Fruit fly (Drosophila melanogaster) whole organism, embryonic: ENCODE measurements around the gene bab1.

Experiments
- CG1024 ChIP-seq: fragments of 200-800 bp; sonication (Bioruptor generic); IDR thresholded peaks from 2 replicates; pipeline ENCODE4 v1.3.6; 2022; ENCODE audit warnings: missing biosample characterization, missing genetic modification characterization
- CG10267 ChIP-seq: fragments of 200-800 bp; sonication (Bioruptor generic); optimal IDR thresholded peaks from 2 replicates; lab custom pipeline; 2018; ENCODE audit warnings: missing biosample characterization, mild to moderate bottlenecking, missing genetic modification characterization, moderate library complexity
- CG12744 ChIP-seq: fragments of 200-800 bp; sonication (Bioruptor generic); optimal IDR thresholded peaks from 2 replicates; lab custom pipeline; 2016; ENCODE audit warnings: missing biosample characterization, missing genetic modification characterization
- CG13624 ChIP-seq: fragments of 200-800 bp; sonication (Bioruptor generic); optimal IDR thresholded peaks from 2 replicates; lab custom pipeline; 2016; ENCODE audit warnings: missing biosample characterization, missing genetic modification characterization
- CG14667 ChIP-seq: fragments of 200-800 bp; sonication (Bioruptor generic); IDR thresholded peaks from 2 replicates; pipeline ENCODE4 v1.3.6; 2022; ENCODE audit warnings: missing biosample characterization, missing genetic modification characterization
- CG17802 ChIP-seq: fragments of 200-800 bp; sonication (Bioruptor generic); optimal IDR thresholded peaks from 2 replicates; lab custom pipeline; 2018; ENCODE audit warnings: missing biosample characterization, mild to moderate bottlenecking, missing genetic modification characterization, moderate library complexity
- CG18011 ChIP-seq: fragments of 200-800 bp; sonication (Bioruptor generic); optimal IDR thresholded peaks from 2 replicates; lab custom pipeline; 2017; ENCODE audit warnings: missing biosample characterization, missing genetic modification characterization, mild to moderate bottlenecking, moderate library complexity, missing genotype
- CG30403 ChIP-seq: fragments of 200-800 bp; sonication (Bioruptor generic); optimal IDR thresholded peaks from 3 replicates; lab custom pipeline; 2016; ENCODE audit warnings: missing biosample characterization, missing genetic modification characterization
- CG34376 ChIP-seq: fragments of 200-800 bp; sonication (Bioruptor generic); optimal IDR thresholded peaks from 2 replicates; lab custom pipeline; 2018; ENCODE audit warnings: missing biosample characterization, mild to moderate bottlenecking, missing genetic modification characterization
- CG3838 ChIP-seq: fragments of 200-800 bp; sonication (Bioruptor generic); optimal IDR thresholded peaks from 3 replicates; lab custom pipeline; 2016; ENCODE audit warnings: missing biosample characterization, missing genetic modification characterization
- CG3995 ChIP-seq: fragments of 200-800 bp; sonication (Bioruptor generic); optimal IDR thresholded peaks from 3 replicates; lab custom pipeline; 2016; ENCODE audit warnings: missing biosample characterization, missing genetic modification characterization
- CG42726 ChIP-seq: fragments of 200-800 bp; sonication (Bioruptor generic); IDR thresholded peaks from 2 replicates; pipeline ENCODE4 v1.3.6; 2022; ENCODE audit warnings: missing biosample characterization, missing genetic modification characterization; ENCODE audit not compliant: partially characterized antibody
- CG5953 ChIP-seq: fragments of 200-800 bp; sonication (Bioruptor generic); IDR thresholded peaks from 2 replicates; pipeline ENCODE4 v1.3.6; 2022; ENCODE audit warnings: missing biosample characterization, missing genetic modification characterization
- CHES-1-like ChIP-seq: fragments of 200-800 bp; sonication (Bioruptor generic); optimal IDR thresholded peaks from 2 replicates; lab custom pipeline; 2016; ENCODE audit warnings: missing biosample characterization, missing genetic modification characterization
- CrebB ChIP-seq: fragments of 200-800 bp; sonication (Bioruptor generic); optimal IDR thresholded peaks from 3 replicates; lab custom pipeline; 2018; ENCODE audit warnings: missing biosample characterization, mild to moderate bottlenecking, missing genetic modification characterization
- D ChIP-seq, 2 experiments: fragments of 200-800 bp in 1 of 2; fragments of >200 bp in 1 of 2; sonication (Bioruptor generic) in 1 of 2; optimal IDR thresholded peaks; 2 replicates in 1 of 2; 3 replicates in 1 of 2; lab custom pipeline; 2017; ENCODE audit warnings: mild to moderate bottlenecking in 1 of 2, missing biosample characterization in 1 of 2, missing genetic modification characterization in 1 of 2, missing genetic modification reagents in 1 of 2
- Doc2 ChIP-seq: fragments of 200-800 bp; sonication (Bioruptor generic); IDR thresholded peaks from 2 replicates; pipeline ENCODE4 v1.3.6; 2022; ENCODE audit warnings: missing biosample characterization, missing genetic modification characterization
- E2f2 ChIP-seq: fragments of 200-800 bp; sonication (Bioruptor generic); IDR thresholded peaks from 2 replicates; pipeline ENCODE4 v1.3.6; 2022; ENCODE audit warnings: missing biosample characterization, missing genetic modification characterization
- H15 ChIP-seq: fragments of 200-800 bp; sonication (Bioruptor generic); IDR thresholded peaks from 3 replicates; pipeline ENCODE4 v1.3.6; 2022; ENCODE audit warnings: missing biosample characterization, missing genetic modification characterization
- Hr39 ChIP-seq: fragments of >200 bp; optimal IDR thresholded peaks from 2 replicates; lab custom pipeline; 2017
- Jarid2 ChIP-seq: fragments of 200-800 bp; sonication (Bioruptor generic); optimal IDR thresholded peaks from 3 replicates; lab custom pipeline; 2017; ENCODE audit warnings: mild to moderate bottlenecking, missing biosample characterization, missing genetic modification reagents, missing genetic modification characterization
- Lim3 ChIP-seq: fragments of 200-800 bp; sonication (Bioruptor generic); IDR thresholded peaks from 2 replicates; pipeline ENCODE4 v1.3.6; 2022; ENCODE audit warnings: missing biosample characterization, missing genetic modification characterization
- Nf-YC ChIP-seq: fragments of 200-800 bp; optimal IDR thresholded peaks from 3 replicates; lab custom pipeline; 2019; ENCODE audit warnings: missing biosample characterization, mild to moderate bottlenecking, missing genetic modification characterization, moderate library complexity
- Trl ChIP-seq, 3 experiments: fragments of >200 bp in 2 of 3; fragments of 200-800 bp in 1 of 3; sonication (Bioruptor generic) in 1 of 3; optimal IDR thresholded peaks; 2 replicates in 1 of 3; 3 replicates in 2 of 3; lab custom pipeline; 2016 to 2017; ENCODE audit warnings: missing biosample characterization in 1 of 3, missing genetic modification characterization in 1 of 3
- abd-A ChIP-seq: fragments of 200-800 bp; sonication (Bioruptor generic); optimal IDR thresholded peaks from 3 replicates; lab custom pipeline; 2019; ENCODE audit warnings: missing biosample characterization, mild to moderate bottlenecking, missing genetic modification characterization, moderate library complexity
- ci ChIP-seq: fragments of 200-800 bp; sonication (Bioruptor generic); IDR thresholded peaks from 3 replicates; pipeline ENCODE4 v1.3.6; 2022; ENCODE audit warnings: missing biosample characterization, missing genetic modification characterization
- dm ChIP-seq: fragments of 200-800 bp; sonication (Bioruptor generic); optimal IDR thresholded peaks from 3 replicates; lab custom pipeline; 2016; ENCODE audit warnings: missing biosample characterization, missing genetic modification characterization
- emc ChIP-seq: fragments of 200-800 bp; sonication (Bioruptor generic); optimal IDR thresholded peaks from 2 replicates; lab custom pipeline; 2016; ENCODE audit warnings: missing biosample characterization, missing genetic modification characterization
- grn ChIP-seq: fragments of 200-800 bp; sonication (Bioruptor generic); optimal IDR thresholded peaks from 3 replicates; lab custom pipeline; 2017; ENCODE audit warnings: missing biosample characterization, missing genetic modification characterization
- hkb ChIP-seq, 2 experiments: fragments of 200-800 bp in 1 of 2; fragments of >200 bp in 1 of 2; sonication (Bioruptor generic) in 1 of 2; IDR thresholded peaks in 1 of 2; optimal IDR thresholded peaks in 1 of 2; 2 replicates each; pipeline versions ENCODE4 v1.3.6 to Lab custom; 2017 to 2022; ENCODE audit warnings: missing biosample characterization in 1 of 2, missing genetic modification characterization in 1 of 2
- kni ChIP-seq: fragments of 200-800 bp; sonication (Bioruptor generic); optimal IDR thresholded peaks from 3 replicates; lab custom pipeline; 2017; ENCODE audit warnings: mild to moderate bottlenecking, missing biosample characterization, missing genetic modification reagents, missing genetic modification characterization
- oc ChIP-seq: fragments of 200-800 bp; sonication (Bioruptor generic); optimal IDR thresholded peaks from 2 replicates; lab custom pipeline; 2018; ENCODE audit warnings: missing biosample characterization, mild to moderate bottlenecking, missing genetic modification characterization, moderate library complexity
- pita ChIP-seq: fragments of 200-800 bp; sonication (Bioruptor generic); optimal IDR thresholded peaks from 2 replicates; lab custom pipeline; 2017; ENCODE audit warnings: missing biosample characterization, mild to moderate bottlenecking, missing genetic modification characterization
- prd ChIP-seq, 3 experiments: fragments of >200 bp in 2 of 3; fragments of 200-800 bp in 1 of 3; sonication (Bioruptor generic) in 1 of 3; optimal IDR thresholded peaks in 2 of 3; IDR thresholded peaks in 1 of 3; 2 replicates in 2 of 3; 3 replicates in 1 of 3; pipeline versions ENCODE4 v1.3.6 to Lab custom; 2017 to 2022; ENCODE audit warnings: missing biosample characterization in 1 of 3, missing genetic modification characterization in 1 of 3
- rib ChIP-seq: fragments of 200-800 bp; sonication (Bioruptor generic); IDR thresholded peaks from 2 replicates; pipeline ENCODE4 v1.3.6; 2022; ENCODE audit warnings: missing biosample characterization, missing genetic modification characterization
- row ChIP-seq: fragments of 200-800 bp; sonication (Bioruptor generic); IDR thresholded peaks from 3 replicates; pipeline ENCODE4 v1.3.6; 2022; ENCODE audit warnings: missing biosample characterization, missing genetic modification characterization
- run ChIP-seq: fragments of 200-800 bp; sonication (Bioruptor generic); optimal IDR thresholded peaks from 3 replicates; lab custom pipeline; 2018; ENCODE audit warnings: missing biosample characterization, mild to moderate bottlenecking, missing genetic modification characterization
- sc ChIP-seq, 3 experiments: fragments of >200 bp in 2 of 3; fragments of 200-800 bp in 1 of 3; sonication (Bioruptor generic) in 1 of 3; optimal IDR thresholded peaks; 2 replicates in 2 of 3; 3 replicates in 1 of 3; lab custom pipeline; 2017; ENCODE audit warnings: mild to moderate bottlenecking in 1 of 3, missing biosample characterization in 1 of 3, missing genetic modification characterization in 1 of 3, missing genetic modification reagents in 1 of 3
- slou ChIP-seq: fragments of 200-800 bp; sonication (Bioruptor generic); optimal IDR thresholded peaks from 3 replicates; lab custom pipeline; 2016; ENCODE audit warnings: missing biosample characterization, missing genetic modification characterization
- sna ChIP-seq: fragments of 200-800 bp; sonication (Bioruptor generic); IDR thresholded peaks from 2 replicates; pipeline ENCODE4 v1.3.6; 2022; ENCODE audit warnings: missing biosample characterization, missing genetic modification characterization; ENCODE audit not compliant: partially characterized antibody
- so ChIP-seq: fragments of 200-800 bp; sonication (Bioruptor generic); IDR thresholded peaks from 3 replicates; pipeline ENCODE4 v1.3.6; 2022; ENCODE audit warnings: missing biosample characterization, missing genetic modification characterization
- ssp ChIP-seq: fragments of 200-800 bp; sonication (Bioruptor generic); IDR thresholded peaks from 2 replicates; pipeline ENCODE4 v1.3.6; 2022; ENCODE audit warnings: missing biosample characterization, missing genetic modification characterization
- sug ChIP-seq: fragments of 200-800 bp; optimal IDR thresholded peaks from 2 replicates; lab custom pipeline; 2019; ENCODE audit warnings: missing biosample characterization, mild to moderate bottlenecking, missing genetic modification characterization, moderate library complexity
- tup ChIP-seq: fragments of 200-800 bp; sonication (Bioruptor generic); optimal IDR thresholded peaks from 2 replicates; lab custom pipeline; 2016; ENCODE audit warnings: missing biosample characterization, mild to moderate bottlenecking, missing genetic modification characterization, moderate library complexity
- vfl ChIP-seq: fragments of 200-800 bp; sonication (Bioruptor generic); optimal IDR thresholded peaks from 2 replicates; lab custom pipeline; 2016; ENCODE audit warnings: missing biosample characterization, missing genetic modification characterization
- vvl ChIP-seq: fragments of 200-800 bp; sonication (Bioruptor generic); IDR thresholded peaks from 2 replicates; pipeline ENCODE4 v1.3.6; 2022; ENCODE audit warnings: missing biosample characterization, missing genetic modification characterization
- zen ChIP-seq: fragments of 200-800 bp; sonication (Bioruptor generic); optimal IDR thresholded peaks from 3 replicates; lab custom pipeline; 2018; ENCODE audit warnings: missing biosample characterization, mild to moderate bottlenecking, missing genetic modification characterization, moderate library complexity
- zfh2 ChIP-seq: fragments of 200-800 bp; sonication (Bioruptor generic); optimal IDR thresholded peaks from 2 replicates; lab custom pipeline; 2016; ENCODE audit warnings: missing biosample characterization, missing genetic modification characterization

bab1 gene

DNA sequence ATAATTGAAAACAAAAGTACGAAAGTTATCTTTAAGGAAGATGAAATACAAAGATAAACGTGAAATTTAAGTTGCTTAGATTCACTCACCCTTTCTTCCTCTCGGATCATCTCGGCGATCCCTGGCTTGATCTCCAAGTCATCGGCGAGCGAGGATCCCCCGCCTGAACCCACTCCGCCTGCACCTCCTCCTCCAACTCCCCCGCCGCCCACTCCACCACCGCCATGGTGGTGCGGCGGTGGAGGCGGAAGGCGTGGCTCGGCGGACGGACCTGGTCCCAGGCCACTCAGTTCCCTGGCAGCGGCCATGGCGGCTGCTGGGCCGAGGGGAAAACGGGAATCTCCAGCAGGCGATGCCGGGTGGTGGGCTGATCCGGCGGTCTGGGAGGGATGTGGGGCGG is 1.9 kb downstream of the bab1 start:
- no peak for TF ChIP-seq pita
- TF ChIP-seq zen (tag; lab: Kevin White, UChicago) = no peak
- TF ChIP-seq Hr39 (lab: Kevin White, UChicago) = peak; percentile 44
- TF ChIP-seq Trl (optimal IDR thresholded peaks at IDR 0.05; lab: Kevin White, UChicago) = peak in 1 of 2 experiments; percentile 24
- no peak for TF ChIP-seq Trl (GFP tag; optimal IDR thresholded peaks at IDR 0.05; lab: Kevin White, UChicago)
- no peak for TF ChIP-seq E2f2
- no peak for TF ChIP-seq Nf-YC (tag; lab: Kevin White, UChicago)
- TF ChIP-seq CG34376 = no peak

DNA sequence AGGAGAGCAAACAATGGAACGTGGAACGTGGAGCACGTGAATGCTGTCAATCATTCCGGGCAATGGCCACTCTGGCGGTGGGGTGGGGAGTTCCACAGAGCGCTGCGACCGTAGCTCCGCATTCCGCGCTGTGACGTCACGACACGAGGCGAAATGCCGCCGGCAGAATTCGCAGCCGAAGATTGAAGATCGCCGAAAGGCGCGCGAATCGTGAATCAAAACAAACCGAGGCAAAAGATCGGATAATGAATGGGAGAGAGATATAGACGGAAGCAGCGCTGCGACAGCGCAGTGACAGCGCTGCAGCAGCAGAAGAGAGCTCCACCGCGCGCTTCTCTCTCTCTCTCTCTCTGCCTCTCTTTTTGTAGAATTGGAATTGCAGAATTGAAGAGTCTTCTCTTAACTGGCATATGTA is 2.3 kb downstream of the bab1 start:
- TF ChIP-seq tup (GFP tag; lab: Kevin White, UChicago) (no peak), row (GFP tag; lab: Robert Waterston, UW) (no peak), vfl (GFP tag; lab: Kevin White, UChicago) (no peak), CG5953 (GFP tag; lab: Robert Waterston, UW) (no peak), ci (peak; percentile 38; the same call in 1 of the 3 replicates), Doc2 (no peak), rib (GFP tag; lab: Robert Waterston, UW) (peak; percentile 44; the same call in 1 of the 2 replicates), D (optimal IDR thresholded peaks at IDR 0.05; lab: Kevin White, UChicago) (no peak), D (GFP tag; optimal IDR thresholded peaks at IDR 0.05; lab: Kevin White, UChicago) (no peak), H15 (GFP tag; lab: Robert Waterston, UW) (no peak), CG3995 (GFP tag; lab: Kevin White, UChicago) (no peak), CG13624 (GFP tag; lab: Kevin White, UChicago) (no peak), Lim3 (GFP tag; lab: Robert Waterston, UW) (no peak), sc (optimal IDR thresholded peaks at IDR 0.05; lab: Kevin White, UChicago) (no peak), sc (GFP tag; optimal IDR thresholded peaks at IDR 0.05; lab: Kevin White, UChicago) (no peak), grn (GFP tag; lab: Kevin White, UChicago) (peak; percentile 34), Jarid2 (GFP tag; lab: Kevin White, UChicago) (peak; percentile 21), emc (GFP tag; lab: Kevin White, UChicago) (no peak), zfh2 (GFP tag; lab: Kevin White, UChicago) (no peak), CG3838 (GFP tag; lab: Kevin White, UChicago) (no peak), vvl (GFP tag; lab: Robert Waterston, UW) (peak; percentile 19; the same call in 1 of the 2 replicates), kni (GFP tag; lab: Kevin White, UChicago) (peak; percentile 48), run (tag; lab: Kevin White, UChicago) (no peak), CrebB (no peak), CG10267 (tag; lab: Kevin White, UChicago) (no peak), slou (GFP tag; lab: Kevin White, UChicago) (no peak), CHES-1-like (GFP tag; lab: Kevin White, UChicago) (no peak), so (GFP tag; lab: Robert Waterston, UW) (peak; percentile 40; the same call in 1 of the 3 replicates), pita (no peak), CG1024 (GFP tag; lab: Robert Waterston, UW) (no peak), sug (tag; lab: Kevin White, UChicago) (peak; percentile 22), ssp (GFP tag; lab: Robert Waterston, UW) (no peak), CG12744 (GFP tag; lab: Kevin White, UChicago) (no peak), prd (optimal IDR thresholded peaks at IDR 0.05; lab: Kevin White, UChicago) (no peak), prd (GFP tag; IDR thresholded peaks at IDR 0.05; lab: Robert Waterston, UW) (0 out of 3 replicates have a peak, but pooled peaks have one; percentile 14), CG14667 (GFP tag; lab: Robert Waterston, UW) (no peak), dm (GFP tag; lab: Kevin White, UChicago) (no peak), hkb (optimal IDR thresholded peaks at IDR 0.05; lab: Kevin White, UChicago) (no peak), hkb (GFP tag; IDR thresholded peaks at IDR 0.05; lab: Robert Waterston, UW) (no peak), CG18011 (GFP tag; lab: Kevin White, UChicago) (no peak), CG42726 (GFP tag; lab: Robert Waterston, UW) (no peak), sna (GFP tag; lab: Robert Waterston, UW) (peak; percentile 51), oc (tag; lab: Kevin White, UChicago) (no peak), CG30403 (GFP tag; lab: Kevin White, UChicago) (no peak), CG17802 (tag; lab: Kevin White, UChicago) (no peak), abd-A (peak; percentile 12)
